Worm (Caenorhabditis elegans): ENCODE results near the gene M153.5.

Gene M153.5

DNA sequence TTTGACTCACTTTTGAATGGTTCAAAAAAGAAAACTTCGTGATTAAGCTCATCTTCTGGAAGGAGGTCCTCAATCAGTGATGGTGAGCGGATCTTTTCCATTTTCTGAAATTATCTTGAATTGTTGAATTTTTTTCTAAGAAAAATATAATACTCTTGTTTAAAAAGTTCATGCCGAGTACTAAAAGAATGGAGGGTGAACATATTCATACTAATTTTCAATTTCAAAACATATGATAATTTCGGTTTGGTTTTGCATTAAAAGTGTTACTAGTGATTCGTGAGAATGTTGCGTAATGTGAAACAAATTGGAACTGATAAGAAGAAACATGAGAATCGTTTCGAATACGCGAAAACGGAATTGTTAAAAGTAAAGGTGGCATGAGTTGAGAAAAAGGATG is 2.7 kb upstream of the M153.5 start, which contains the start of gene lyst-1:
Gene lyst-1 (minus strand): TSS at position 101 of the 400 bp plus-strand sequence.
- TF ChIP-seq elt-1 (tag; optimal IDR thresholded peaks at IDR 0.05; ENCODE audit: borderline replicate concordance, insufficient read depth) (no peak), zip-8 (tag; optimal IDR thresholded peaks at IDR 0.05) (peak; percentile 10)

DNA sequence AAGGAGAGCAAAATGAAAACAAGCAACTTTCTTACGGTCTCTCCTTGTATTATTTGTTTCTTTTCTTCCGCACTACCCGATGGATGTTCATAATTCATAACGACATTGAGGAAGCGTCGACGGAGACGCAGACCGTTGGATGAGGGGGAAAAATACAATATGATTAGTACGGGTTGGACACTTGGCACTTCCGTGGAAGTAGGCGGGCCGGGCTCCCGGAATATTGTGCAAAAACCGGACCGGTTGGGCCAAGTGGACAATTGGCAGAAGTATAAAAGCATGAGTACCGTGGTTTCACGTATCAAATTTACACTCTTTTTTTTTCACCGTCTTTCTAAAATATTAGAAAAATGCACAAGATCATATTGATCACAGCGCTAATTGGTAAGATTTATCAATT is 1.2 kb upstream of the M153.5 start, which contains the start of gene M153.3:
Gene M153.3 (plus strand): TSS at position 301 of the 400 bp plus-strand sequence.
- TF ChIP-seq unc-62 (GFP tag; optimal IDR thresholded peaks at IDR 0.05) (no peak), blmp-1 (tag; optimal IDR thresholded peaks at IDR 0.05) (no peak), M03D4.4 (tag; optimal IDR thresholded peaks at IDR 0.05) (no peak), zip-8 (tag; optimal IDR thresholded peaks at IDR 0.05) (no peak), nhr-2 (tag; optimal IDR thresholded peaks at IDR 0.05) (no peak), cnd-1 (tag; optimal IDR thresholded peaks at IDR 0.05) (no peak), bed-3 (GFP tag; optimal IDR thresholded peaks at IDR 0.05) (no peak), ceh-43 (GFP tag; optimal IDR thresholded peaks at IDR 0.05) (no peak), nhr-12 (tag; optimal IDR thresholded peaks at IDR 0.05) (no peak), ztf-11 (tag; optimal IDR thresholded peaks at IDR 0.05) (no peak), ham-2 (GFP tag; optimal IDR thresholded peaks at IDR 0.05) (no peak), pha-4 (tag; optimal IDR thresholded peaks at IDR 0.05) (no peak), nhr-28 (tag; optimal IDR thresholded peaks at IDR 0.05) (no peak), sptf-1 (tag; optimal IDR thresholded peaks at IDR 0.05) (no peak), flh-1 (GFP tag; optimal IDR thresholded peaks at IDR 0.05) (no peak), ceh-83 (GFP tag; optimal IDR thresholded peaks at IDR 0.05) (no peak), nhr-237 (tag; optimal IDR thresholded peaks at IDR 0.05) (no peak)

DNA sequence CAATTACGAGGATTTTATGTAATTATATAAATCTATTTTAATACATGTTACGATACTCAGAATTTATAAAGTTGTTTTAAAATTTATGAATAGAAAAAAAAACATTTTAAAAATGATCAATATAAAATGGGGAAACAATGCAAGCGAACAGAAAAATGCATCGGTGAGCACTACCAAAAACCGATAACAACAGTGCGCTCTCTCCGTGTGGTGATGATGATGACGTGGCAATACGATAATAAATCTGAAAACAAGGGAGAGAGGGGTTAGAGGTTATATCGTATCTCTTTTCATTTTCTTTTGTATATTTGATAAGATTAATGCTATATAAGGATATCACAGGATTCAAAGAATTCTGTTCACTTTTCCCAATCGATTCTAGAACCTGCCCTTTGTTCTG is 2.1 kb downstream of the M153.5 start:
- TF ChIP-seq snpc-4 (tag; optimal IDR thresholded peaks at IDR 0.05) (no peak), lin-13 (tag; optimal IDR thresholded peaks at IDR 0.05) (no peak), lin-32 (GFP tag; optimal IDR thresholded peaks at IDR 0.05) (no peak), mls-2 (tag; optimal IDR thresholded peaks at IDR 0.05) (no peak), unc-62 (GFP tag; optimal IDR thresholded peaks at IDR 0.05) (no peak), ham-2 (GFP tag; optimal IDR thresholded peaks at IDR 0.05) (no peak), ceh-39 (tag; optimal IDR thresholded peaks at IDR 0.05) (no peak), bed-3 (GFP tag; optimal IDR thresholded peaks at IDR 0.05) (no peak), tbx-8 (GFP tag; optimal IDR thresholded peaks at IDR 0.05) (no peak), sem-2 (GFP tag; optimal IDR thresholded peaks at IDR 0.05) (no peak), elt-3 (tag; optimal IDR thresholded peaks at IDR 0.05) (no peak), sptf-1 (tag; optimal IDR thresholded peaks at IDR 0.05) (no peak), drap-1 (GFP tag; optimal IDR thresholded peaks at IDR 0.05) (no peak), blmp-1 (tag; optimal IDR thresholded peaks at IDR 0.05) (no peak), ceh-43 (GFP tag; optimal IDR thresholded peaks at IDR 0.05) (no peak), M03D4.4 (tag; optimal IDR thresholded peaks at IDR 0.05) (no peak), unc-39 (tag; optimal IDR thresholded peaks at IDR 0.05) (no peak), hlh-1 (tag; optimal IDR thresholded peaks at IDR 0.05) (no peak), ces-1 (GFP tag; optimal IDR thresholded peaks at IDR 0.05) (no peak)

DNA sequence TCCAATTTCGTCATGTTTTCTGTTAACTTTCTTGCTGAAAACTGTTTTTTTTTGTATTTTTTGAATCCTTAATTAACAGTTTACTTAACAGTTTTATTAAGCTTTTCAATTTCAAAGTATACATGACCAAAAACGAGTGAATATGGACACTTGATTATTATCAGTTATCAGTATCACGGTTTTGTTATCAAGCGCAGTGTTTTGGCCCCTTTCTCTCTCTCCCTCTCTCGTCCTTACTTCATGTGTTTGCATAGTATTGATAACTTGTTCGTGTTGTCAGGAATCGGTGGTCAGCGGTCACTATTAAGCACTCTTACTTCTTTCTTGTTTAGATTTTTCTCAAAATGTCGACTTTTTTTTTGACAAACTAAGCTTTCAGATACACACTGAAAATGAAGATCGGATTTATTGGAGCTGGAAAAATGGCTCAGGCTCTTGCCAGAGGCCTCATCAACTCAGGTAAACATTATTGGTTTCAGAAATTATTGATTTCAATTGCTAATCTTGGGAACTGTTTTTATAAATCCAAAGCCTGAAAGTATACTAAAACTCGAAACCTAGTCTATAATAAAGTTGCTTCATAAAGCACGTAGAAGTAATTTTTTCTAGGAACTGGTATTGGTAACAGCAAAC is 2.8 kb downstream of the M153.5 start, which contains the start of gene pycr-1:
Gene pycr-1 (plus strand): TSS at position 380 of the 633 bp plus-strand sequence.
- TF ChIP-seq pha-4 (tag; optimal IDR thresholded peaks at IDR 0.05) (no peak), sptf-1 (tag; optimal IDR thresholded peaks at IDR 0.05) (no peak), lin-32 (GFP tag; optimal IDR thresholded peaks at IDR 0.05) (no peak), nhr-2 (tag; optimal IDR thresholded peaks at IDR 0.05) (no peak), unc-39 (tag; optimal IDR thresholded peaks at IDR 0.05) (no peak), hlh-1 (tag; optimal IDR thresholded peaks at IDR 0.05) (no peak), lin-13 (tag; optimal IDR thresholded peaks at IDR 0.05) (no peak), ztf-11 (tag; optimal IDR thresholded peaks at IDR 0.05) (no peak), unc-120 (tag; optimal IDR thresholded peaks at IDR 0.05; ENCODE audit: poor library complexity, severe bottlenecking) (no peak), nhr-28 (tag; optimal IDR thresholded peaks at IDR 0.05) (no peak), ces-1 (GFP tag; optimal IDR thresholded peaks at IDR 0.05) (no peak), elt-3 (tag; optimal IDR thresholded peaks at IDR 0.05) (no peak), ceh-39 (tag; optimal IDR thresholded peaks at IDR 0.05) (no peak), elt-1 (tag; optimal IDR thresholded peaks at IDR 0.05; ENCODE audit: borderline replicate concordance, insufficient read depth) (no peak), mep-1 (tag; optimal IDR thresholded peaks at IDR 0.05) (no peak)
